Worm (Caenorhabditis elegans): ENCODE data around the gene cyld-1.

cyld-1 gene

DNA sequence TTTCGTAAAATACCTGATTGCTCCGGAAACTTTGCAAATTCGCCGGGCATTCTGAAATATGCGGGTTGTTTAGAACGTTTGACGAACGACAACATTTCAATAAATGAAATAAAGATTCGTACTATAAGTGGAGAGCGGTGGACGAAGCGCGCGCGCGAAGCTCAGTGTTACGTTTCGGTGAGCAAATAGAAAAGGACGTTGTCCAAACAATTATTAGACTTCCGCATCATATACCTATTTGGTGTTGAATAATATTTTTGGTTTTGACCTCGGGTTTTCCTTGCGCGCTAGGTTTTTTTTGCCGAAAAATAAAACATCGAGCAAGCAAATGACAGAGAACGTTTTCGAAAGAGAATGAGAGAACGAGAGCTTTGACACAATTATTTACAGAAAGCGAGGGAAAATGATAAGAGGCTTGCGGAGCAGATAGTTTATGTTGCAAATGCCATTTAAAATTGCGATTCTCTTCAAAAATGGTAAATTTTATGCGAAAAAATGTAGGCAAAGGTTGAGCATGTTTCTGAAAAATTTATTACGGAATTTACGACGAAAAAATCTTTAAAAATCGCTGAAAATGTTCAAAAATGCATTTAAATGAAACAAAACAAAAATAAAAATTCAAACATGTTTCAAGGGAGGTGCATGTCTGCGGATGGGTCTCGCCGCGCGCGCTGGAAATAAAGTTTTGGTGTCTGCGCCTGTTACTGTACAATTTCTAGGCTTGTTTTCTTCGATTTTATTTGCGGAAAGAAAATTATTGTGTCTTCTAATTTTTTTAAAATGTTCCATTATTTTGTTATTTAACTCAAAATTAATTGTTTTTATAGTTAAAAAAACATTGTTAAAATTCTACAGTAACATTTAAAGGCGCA lies at the start of gene cyld-1, which contains the start of gene F40F12.9 (continued):
- TF ChIP-seq F55B11.4 (tag; optimal IDR thresholded peaks at IDR 0.05; ENCODE audit: borderline replicate concordance, insufficient read depth), result no peak
- TF ChIP-seq F33H1.4 (GFP tag; IDR thresholded peaks at IDR 0.05), result peak; percentile 83
- TF ChIP-seq snpc-1.1 (tag; optimal IDR thresholded peaks at IDR 0.05; ENCODE audit: insufficient read depth), result peak; percentile 5
- TF ChIP-seq T26A5.8 (tag; optimal IDR thresholded peaks at IDR 0.05), result no peak
- TF ChIP-seq rec-8 (tag; optimal IDR thresholded peaks at IDR 0.05), result no peak
- no peak for TF ChIP-seq ztf-18 (tag; optimal IDR thresholded peaks at IDR 0.05)

ce11 chrIII:9956665-9957401 lies 46.4 kb upstream of the cyld-1 start, which contains the start of gene alx-1:
TSS of gene alx-1 (plus strand) at chrIII:9957351.
- TF ChIP-seq snpc-4 (GFP tag; optimal IDR thresholded peaks at IDR 0.05) (no peak), snpc-4 (tag; optimal IDR thresholded peaks at IDR 0.05) (peak in 1 of 4 experiments; percentile 9), F52B5.7 (tag; optimal IDR thresholded peaks at IDR 0.05) (no peak), cebp-1 (GFP tag; IDR thresholded peaks at IDR 0.05) (peak; percentile 97), cebp-1 (tag; optimal IDR thresholded peaks at IDR 0.05) (peak; percentile 99), nhr-80 (tag; optimal IDR thresholded peaks at IDR 0.05) (peak; percentile 54), ekl-4 (GFP tag; IDR thresholded peaks at IDR 0.05) (no peak), unc-62 (GFP tag; optimal IDR thresholded peaks at IDR 0.05) (peak; percentile 6), attf-6 (GFP tag; IDR thresholded peaks at IDR 0.05) (no peak), attf-5 (GFP tag; optimal IDR thresholded peaks at IDR 0.05) (peak; percentile 84)

ce11 chrIII:9956123-9956522 lies 45.7 kb upstream of the cyld-1 start, which contains the start of gene mog-1:
TSS of gene mog-1 (minus strand) at chrIII:9956215.
- TF ChIP-seq die-1 (tag; optimal IDR thresholded peaks at IDR 0.05) (no peak), hmg-1.2 (GFP tag; IDR thresholded peaks at IDR 0.05) (peak; percentile 63; the same call in 1 of the 2 replicates), xnd-1 (tag; optimal IDR thresholded peaks at IDR 0.05) (no peak)

DNA sequence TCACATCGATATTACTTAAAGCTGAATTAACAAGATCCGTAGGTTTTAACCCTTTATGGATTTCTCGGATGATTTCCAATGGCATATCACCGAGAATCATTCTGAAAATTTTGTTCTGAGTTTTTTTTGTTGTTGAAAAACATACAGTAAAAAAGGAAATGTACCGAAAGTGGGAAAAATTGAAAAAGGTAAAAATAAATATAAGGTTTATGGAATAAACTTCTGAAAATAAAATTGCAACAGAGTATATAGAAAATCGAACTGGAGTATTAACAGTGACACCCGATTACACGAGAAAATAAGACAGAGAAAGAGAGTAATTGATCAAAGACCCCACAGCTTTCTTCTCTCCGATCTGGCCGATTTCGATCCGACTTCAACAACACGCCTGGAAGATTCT lies 41.4 kb upstream of the cyld-1 start, which contains the start of gene K03H1.11:
Gene K03H1.11 (minus strand): TSS at position 101 of the 400 bp plus-strand sequence.
- no peak for TF ChIP-seq ceh-27 (GFP tag; optimal IDR thresholded peaks at IDR 0.05)
- no peak for TF ChIP-seq him-1 (tag; optimal IDR thresholded peaks at IDR 0.05)

ce11 chrIII:9950244-9950643 lies 39.8 kb upstream of the cyld-1 start, which contains the start of gene K03H1.13:
TSS of gene K03H1.13 (minus strand) at chrIII:9950344.
- no peak for TF ChIP-seq cebp-1 (GFP tag; IDR thresholded peaks at IDR 0.05)
- TF ChIP-seq cebp-1 (tag; optimal IDR thresholded peaks at IDR 0.05), result no peak
- peak; percentile 24; the same call in 1 of the 2 replicates for TF ChIP-seq hmg-1.2 (GFP tag; IDR thresholded peaks at IDR 0.05)

ce11 chrIII:9946806-9947419 lies 36.5 kb upstream of the cyld-1 start, which contains the start of gene K03H1.7:
TSS of gene K03H1.7 (plus strand) at chrIII:9947405.
- TF ChIP-seq snpc-4 (GFP tag; optimal IDR thresholded peaks at IDR 0.05) (no peak), snpc-4 (tag; optimal IDR thresholded peaks at IDR 0.05) (no peak), ztf-18 (tag; optimal IDR thresholded peaks at IDR 0.05) (no peak), die-1 (tag; optimal IDR thresholded peaks at IDR 0.05) (no peak), sea-2 (GFP tag; IDR thresholded peaks at IDR 0.05) (no peak), ztf-3 (GFP tag; optimal IDR thresholded peaks at IDR 0.05) (no peak), lsl-1 (GFP tag; optimal IDR thresholded peaks at IDR 0.05) (peak; percentile 89), repo-1 (tag; optimal IDR thresholded peaks at IDR 0.05) (no peak), snpc-1.1 (tag; optimal IDR thresholded peaks at IDR 0.05; ENCODE audit: insufficient read depth) (no peak), dox-1 (GFP tag; IDR thresholded peaks at IDR 0.05) (0 out of 2 replicates have a peak, but pooled peaks have one; percentile 7), xnd-1 (tag; optimal IDR thresholded peaks at IDR 0.05) (peak; percentile 53), unc-62 (GFP tag; optimal IDR thresholded peaks at IDR 0.05) (no peak), F57A8.1 (GFP tag; optimal IDR thresholded peaks at IDR 0.05) (no peak), F49E8.2 (tag; optimal IDR thresholded peaks at IDR 0.05; ENCODE audit: insufficient read depth) (no peak), lin-35 (GFP tag; optimal IDR thresholded peaks at IDR 0.05) (no peak), bed-2 (GFP tag; IDR thresholded peaks at IDR 0.05) (no peak), ceh-91 (GFP tag; IDR thresholded peaks at IDR 0.05) (peak; percentile 62; the same call in 1 of the 2 replicates), attf-3 (GFP tag; conservative IDR thresholded peaks at IDR 0.05) (no peak), efl-1 (GFP tag; optimal IDR thresholded peaks at IDR 0.05) (peak; percentile 21)
